Fruit fly (Drosophila melanogaster): ENCODE data around the gene Rop.

The Rop gene

dm6 chr3L:4102496-4103257 is 36.1 kb downstream of the Rop start, which contains the start of gene CG14995 (continued):
- TF ChIP-seq CG8944 (GFP tag; optimal IDR thresholded peaks at IDR 0.05), result no peak
- no peak for TF ChIP-seq kay (GFP tag; optimal IDR thresholded peaks at IDR 0.05)
- no peak for TF ChIP-seq ara (GFP tag; IDR thresholded peaks at IDR 0.05)
- no peak for TF ChIP-seq Hmx (GFP tag; optimal IDR thresholded peaks at IDR 0.05)
- TF ChIP-seq Antp (GFP tag; optimal IDR thresholded peaks at IDR 0.05), result no peak
- TF ChIP-seq al (GFP tag; IDR thresholded peaks at IDR 0.05), result no peak
- peak; percentile 74; the same call in 1 of the 2 replicates for TF ChIP-seq chm (GFP tag; IDR thresholded peaks at IDR 0.05)
- TF ChIP-seq Bgb (GFP tag; IDR thresholded peaks at IDR 0.05; ENCODE audit: partially characterized antibody), result peak; percentile 70
- peak; percentile 61 to 86 for TF ChIP-seq Trl (optimal IDR thresholded peaks at IDR 0.05)
- TF ChIP-seq Trl (GFP tag; optimal IDR thresholded peaks at IDR 0.05), result no peak
- TF ChIP-seq nerfin-1 (tag; optimal IDR thresholded peaks at IDR 0.05), result peak; percentile 97
- TF ChIP-seq Hand (GFP tag; optimal IDR thresholded peaks at IDR 0.05), result peak; percentile 34
- TF ChIP-seq z (GFP tag; IDR thresholded peaks at IDR 0.05), result no peak
- TF ChIP-seq dan (GFP tag; IDR thresholded peaks at IDR 0.05), result no peak
- TF ChIP-seq CG10979 (tag; optimal IDR thresholded peaks at IDR 0.05), result peak; percentile 8
- peak; percentile 43 for TF ChIP-seq sug (tag; optimal IDR thresholded peaks at IDR 0.05)
- peak; percentile 51 for TF ChIP-seq CG5180 (GFP tag; optimal IDR thresholded peaks at IDR 0.05)
- no peak for TF ChIP-seq luna (GFP tag; optimal IDR thresholded peaks at IDR 0.05)
- peak; percentile 5 for TF ChIP-seq CG10267 (tag; optimal IDR thresholded peaks at IDR 0.05)
- TF ChIP-seq CG12104 (GFP tag; optimal IDR thresholded peaks at IDR 0.05), result no peak
- TF ChIP-seq kni (GFP tag; optimal IDR thresholded peaks at IDR 0.05), result peak; percentile 56
- no peak for TF ChIP-seq CG43689 (GFP tag; IDR thresholded peaks at IDR 0.05)
- no peak for TF ChIP-seq gsb (GFP tag; IDR thresholded peaks at IDR 0.05)
- no peak for TF ChIP-seq CG13424 (tag; optimal IDR thresholded peaks at IDR 0.05)
- no peak for TF ChIP-seq en (GFP tag; optimal IDR thresholded peaks at IDR 0.05)
- TF ChIP-seq CG8478 (optimal IDR thresholded peaks at IDR 0.05), result no peak
- TF ChIP-seq CG7745 (tag; optimal IDR thresholded peaks at IDR 0.05), result no peak
- TF ChIP-seq Dbx (GFP tag; IDR thresholded peaks at IDR 0.05), result 0 out of 3 replicates have a peak, but pooled peaks have one; percentile 23
- TF ChIP-seq ssp (GFP tag; IDR thresholded peaks at IDR 0.05), result no peak
- TF ChIP-seq trh (GFP tag; optimal IDR thresholded peaks at IDR 0.05), result no peak
- TF ChIP-seq slou (GFP tag; optimal IDR thresholded peaks at IDR 0.05), result no peak
- peak; percentile 12 for TF ChIP-seq Max (GFP tag; optimal IDR thresholded peaks at IDR 0.05)
- TF ChIP-seq CG10274 (GFP tag; optimal IDR thresholded peaks at IDR 0.05), result no peak
- TF ChIP-seq CG12236 (GFP tag; optimal IDR thresholded peaks at IDR 0.05), result no peak
- TF ChIP-seq Bdp1 (GFP tag; optimal IDR thresholded peaks at IDR 0.05), result no peak
- TF ChIP-seq CG5953 (GFP tag; IDR thresholded peaks at IDR 0.05), result no peak
- no peak for TF ChIP-seq gem (tag; optimal IDR thresholded peaks at IDR 0.05)
- TF ChIP-seq nerfin-2 (GFP tag; IDR thresholded peaks at IDR 0.05; ENCODE audit: partially characterized antibody), result no peak
- no peak for TF ChIP-seq crc (GFP tag; optimal IDR thresholded peaks at IDR 0.05)
- no peak for TF ChIP-seq CG3995 (GFP tag; optimal IDR thresholded peaks at IDR 0.05)
- no peak for TF ChIP-seq lilli (GFP tag; optimal IDR thresholded peaks at IDR 0.05)
- TF ChIP-seq Ravus (GFP tag; IDR thresholded peaks at IDR 0.05), result no peak
- TF ChIP-seq fd3F (GFP tag; optimal IDR thresholded peaks at IDR 0.05), result no peak
- TF ChIP-seq sc (optimal IDR thresholded peaks at IDR 0.05), result no peak
- TF ChIP-seq sc (GFP tag; optimal IDR thresholded peaks at IDR 0.05), result no peak
- TF ChIP-seq CG14710 (tag; optimal IDR thresholded peaks at IDR 0.05), result peak; percentile 99
- TF ChIP-seq bowl (GFP tag; IDR thresholded peaks at IDR 0.05), result no peak
- no peak for TF ChIP-seq mam (GFP tag; optimal IDR thresholded peaks at IDR 0.05)
- TF ChIP-seq hb (GFP tag; IDR thresholded peaks at IDR 0.05; ENCODE audit: partially characterized antibody), result peak; percentile 25; the same call in 2 of the 3 replicates
- TF ChIP-seq ato (GFP tag; IDR thresholded peaks at IDR 0.05; ENCODE audit: partially characterized antibody), result peak; percentile 33; the same call in 1 of the 2 replicates
- TF ChIP-seq CG17359 (tag; optimal IDR thresholded peaks at IDR 0.05), result no peak
